Worm (Caenorhabditis elegans) whole organism, L3 larva: ENCODE results near the gene C02G6.2.

Source experiments
- ZK546.5 ChIP-seq: sonication (generic microtip); optimal IDR thresholded peaks from 2 replicates; lab custom pipeline; 2017; ENCODE audit warnings: missing biosample characterization, missing genetic modification characterization
- elt-3 ChIP-seq, 3 experiments: fragments of 150-350 bp in 1 of 3; sonication (generic microtip) in 2 of 3; optimal IDR thresholded peaks; 2 replicates in 2 of 3; 4 replicates in 1 of 3; lab custom pipeline; 2014 to 2017; ENCODE audit warnings: missing biosample characterization in 3 of 3, missing genetic modification characterization in 3 of 3
- lin-39 ChIP-seq: fragments of 150-350 bp; optimal IDR thresholded peaks from 2 replicates; lab custom pipeline; 2018; ENCODE audit warnings: missing biosample characterization, missing genetic modification reagents, missing genetic modification characterization
- nhr-11 ChIP-seq: fragments of 150-350 bp; optimal IDR thresholded peaks from 2 replicates; lab custom pipeline; 2014; ENCODE audit warnings: missing biosample characterization, missing genetic modification characterization
- nhr-28 ChIP-seq: fragments of 150-350 bp; optimal IDR thresholded peaks from 2 replicates; lab custom pipeline; 2014; ENCODE audit warnings: missing biosample characterization, missing genetic modification characterization

ce11 chrV:5822968-5823367 is 48.9 kb upstream of the C02G6.2 start:
- no peak for TF ChIP-seq lin-39 (tag; lab: Kevin White, UChicago)
- TF ChIP-seq elt-3 (tag; optimal IDR thresholded peaks at IDR 0.05; lab: Kevin White, UChicago): peak; percentile 64 to 95 (median 88)
- no peak for TF ChIP-seq ZK546.5 (tag; lab: Kevin White, UChicago)
- TF ChIP-seq nhr-28 (tag; lab: Kevin White, UChicago): no peak
- TF ChIP-seq nhr-11: no peak
